Worm (Caenorhabditis elegans) whole organism, early embryonic: ENCODE data around the gene F53F4.12.

ENCODE experiments used
- B0310.2 ChIP-seq: sonication (generic microtip); optimal IDR thresholded peaks from 2 replicates; lab custom pipeline; 2016; ENCODE audit warnings: mild to moderate bottlenecking, missing genetic modification characterization, missing compliant biosample characterization
- F13C5.2 ChIP-seq: sonication (generic microtip); optimal IDR thresholded peaks from 2 replicates; lab custom pipeline; 2017; ENCODE audit warnings: mild to moderate bottlenecking, missing genetic modification characterization, inconsistent platforms, missing compliant biosample characterization
- aly-1 ChIP-seq: sonication (generic microtip); optimal IDR thresholded peaks from 2 replicates; lab custom pipeline; 2016; ENCODE audit warnings: missing genetic modification characterization, missing compliant biosample characterization
- ama-1 ChIP-seq: fragments of 150-350 bp; optimal IDR thresholded peaks from 2 replicates; lab custom pipeline; 2014
- ceh-13 ChIP-seq: fragments of 200-800 bp; sonication (Bioruptor generic); optimal IDR thresholded peaks from 2 replicates; lab custom pipeline; 2018; ENCODE audit warnings: mild to moderate bottlenecking, missing genetic modification characterization, missing compliant biosample characterization
- ceh-36 ChIP-seq: sonication (generic microtip); optimal IDR thresholded peaks from 2 replicates; lab custom pipeline; 2016; ENCODE audit warnings: missing genetic modification characterization, inconsistent platforms, missing compliant biosample characterization
- ets-7 ChIP-seq: sonication (generic microtip); optimal IDR thresholded peaks from 2 replicates; lab custom pipeline; 2016; ENCODE audit warnings: missing genotype, missing genetic modification characterization, missing compliant biosample characterization
- flt-1 ChIP-seq: fragments of 200-800 bp; sonication (Bioruptor generic); IDR thresholded peaks from 2 replicates; pipeline ENCODE4 v1.3.6; 2022; ENCODE audit warnings: missing genetic modification characterization, missing compliant biosample characterization
- hmbx-1 ChIP-seq: sonication (generic microtip); optimal IDR thresholded peaks from 2 replicates; lab custom pipeline; 2016; ENCODE audit warnings: mild to moderate bottlenecking, missing genetic modification characterization, missing compliant biosample characterization
- hmg-4 ChIP-seq: fragments of 200-800 bp; sonication (Bioruptor generic); optimal IDR thresholded peaks from 2 replicates; lab custom pipeline; 2018; ENCODE audit warnings: mild to moderate bottlenecking, missing genetic modification characterization, missing compliant biosample characterization
- hnd-1 ChIP-seq: sonication (generic microtip); optimal IDR thresholded peaks from 2 replicates; lab custom pipeline; 2016; ENCODE audit warnings: missing genetic modification characterization, missing compliant biosample characterization
- pes-1 ChIP-seq: fragments of 200-800 bp; sonication (Bioruptor generic); IDR thresholded peaks from 2 replicates; pipeline ENCODE4 v1.3.6; 2022; ENCODE audit warnings: missing genetic modification reagents, missing genetic modification characterization, missing compliant biosample characterization
- scrt-1 ChIP-seq: fragments of 200-800 bp; sonication (Bioruptor generic); IDR thresholded peaks from 2 replicates; pipeline ENCODE4 v1.3.6; 2022; ENCODE audit warnings: missing genetic modification characterization, missing compliant biosample characterization
- sea-1 ChIP-seq: fragments of 200-800 bp; sonication (Bioruptor generic); conservative IDR thresholded peaks from 2 replicates; pipeline ENCODE4 v1.3.6; 2022; ENCODE audit warnings: missing genetic modification characterization, missing compliant biosample characterization
- tbx-11 ChIP-seq: fragments of 200-800 bp; sonication (Bioruptor generic); IDR thresholded peaks from 2 replicates; pipeline ENCODE4 v1.3.6; 2022; ENCODE audit warnings: missing genetic modification characterization, missing compliant biosample characterization
- tbx-37 ChIP-seq: fragments of 200-800 bp; sonication (Bioruptor generic); conservative IDR thresholded peaks from 2 replicates; pipeline ENCODE4 v1.3.6; 2022; ENCODE audit warnings: missing genetic modification reagents, missing genetic modification characterization, missing compliant biosample characterization
- tra-4 ChIP-seq: sonication (generic microtip); optimal IDR thresholded peaks from 2 replicates; lab custom pipeline; 2017; ENCODE audit warnings: missing genetic modification characterization, missing compliant biosample characterization

F53F4.12 gene

DNA sequence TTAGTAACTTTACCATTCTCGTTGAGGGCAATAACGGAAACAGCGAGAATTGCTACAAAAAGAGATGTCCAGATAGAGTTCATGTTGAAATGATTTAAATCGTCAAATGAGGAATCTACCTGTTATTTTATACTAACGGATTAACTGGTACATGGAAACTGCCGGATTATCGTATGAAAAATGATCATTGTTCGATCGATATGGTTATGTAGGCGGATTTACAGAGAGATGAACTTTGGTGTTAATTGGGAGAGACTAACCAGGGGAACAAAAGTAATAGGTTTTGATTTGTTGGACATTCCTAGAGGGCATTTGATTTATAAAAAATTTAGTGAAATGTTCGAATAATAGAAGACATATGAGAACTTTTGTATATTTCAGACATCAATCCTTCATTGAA is 14.1 kb upstream of the F53F4.12 start, which contains the start of gene spig-9:
Gene spig-9, minus strand, starts transcription at position 101 of the 400 bp plus-strand sequence.
- TF ChIP-seq ama-1 (lab: Kevin White, UChicago) (no peak), B0310.2 (tag; lab: Kevin White, UChicago) (no peak), tbx-11 (GFP tag; lab: Robert Waterston, UW) (no peak), hmg-4 (GFP tag; lab: Kevin White, UChicago) (no peak)

DNA sequence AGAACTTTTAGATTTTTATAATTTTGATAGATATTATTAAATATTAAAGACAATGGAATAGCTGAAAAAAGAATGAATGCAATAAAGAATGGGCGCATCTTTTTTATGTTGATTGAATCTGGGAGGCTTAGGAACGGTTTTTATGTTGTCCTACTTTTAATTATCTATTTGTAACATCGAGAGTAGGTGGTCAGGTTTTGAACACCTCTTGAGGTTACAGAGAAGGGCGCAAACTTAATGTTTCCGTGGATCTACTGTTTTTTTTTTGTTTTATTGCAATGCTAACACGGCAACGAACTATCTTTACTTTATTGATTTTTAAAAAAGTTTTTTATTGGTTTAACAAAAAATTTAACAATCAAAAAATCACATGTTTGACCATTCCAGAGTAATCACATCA is 12.0 kb upstream of the F53F4.12 start, which contains the start of gene F53F4.7:
Gene F53F4.7, minus strand, starts transcription at position 101 of the 400 bp plus-strand sequence.
- TF ChIP-seq flt-1 (GFP tag; lab: Robert Waterston, UW), result no peak
- no peak for TF ChIP-seq tbx-11 (GFP tag; lab: Robert Waterston, UW)
- no peak for TF ChIP-seq ceh-36 (tag; lab: Kevin White, UChicago)
- TF ChIP-seq F13C5.2 (tag; lab: Kevin White, UChicago), result no peak
- no peak for TF ChIP-seq ama-1 (lab: Kevin White, UChicago)
- no peak for TF ChIP-seq ets-7 (tag; lab: Kevin White, UChicago)
- TF ChIP-seq B0310.2 (tag; lab: Kevin White, UChicago), result no peak
- TF ChIP-seq scrt-1, result no peak
- no peak for TF ChIP-seq hmg-4 (GFP tag; lab: Kevin White, UChicago)
- no peak for TF ChIP-seq hnd-1
- TF ChIP-seq tbx-37 (GFP tag; lab: Robert Waterston, UW), result no peak
- no peak for TF ChIP-seq aly-1 (tag; lab: Kevin White, UChicago)
- TF ChIP-seq hmbx-1 (tag; lab: Kevin White, UChicago), result no peak
- TF ChIP-seq sea-1, result no peak
- no peak for TF ChIP-seq ceh-13 (GFP tag; lab: Kevin White, UChicago)
- TF ChIP-seq pes-1 (GFP tag; lab: Robert Waterston, UW), result no peak
- no peak for TF ChIP-seq tra-4 (tag; lab: Kevin White, UChicago)

DNA sequence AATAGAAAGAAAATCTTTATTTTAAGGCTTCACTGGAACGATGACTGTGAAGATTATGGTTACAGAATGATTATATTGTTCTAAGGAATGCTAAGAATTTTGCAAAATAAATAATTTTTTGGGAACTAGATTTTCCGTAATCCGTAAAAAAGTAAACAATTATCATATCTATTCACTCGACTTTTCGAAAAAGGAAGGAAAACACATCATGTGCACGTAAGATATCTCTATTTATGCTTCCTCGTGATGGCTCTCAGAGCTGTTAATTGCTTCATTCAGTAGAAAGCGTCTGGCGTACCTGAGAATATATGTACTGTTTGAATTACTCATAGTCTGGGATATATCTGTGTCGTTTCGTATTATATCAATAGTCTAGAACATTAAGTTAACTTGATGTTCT is 6.1 kb upstream of the F53F4.12 start, which contains the start of gene srd-11:
Gene srd-11, minus strand, starts transcription at position 101 of the 400 bp plus-strand sequence.
- TF ChIP-seq ama-1 (lab: Kevin White, UChicago) (no peak), flt-1 (GFP tag; lab: Robert Waterston, UW) (no peak), B0310.2 (tag; lab: Kevin White, UChicago) (no peak), ceh-36 (tag; lab: Kevin White, UChicago) (no peak), hmg-4 (GFP tag; lab: Kevin White, UChicago) (no peak), scrt-1 (no peak), hmbx-1 (tag; lab: Kevin White, UChicago) (no peak), sea-1 (no peak), ceh-13 (GFP tag; lab: Kevin White, UChicago) (no peak), tbx-37 (GFP tag; lab: Robert Waterston, UW) (no peak), F13C5.2 (tag; lab: Kevin White, UChicago) (no peak), pes-1 (GFP tag; lab: Robert Waterston, UW) (no peak), aly-1 (tag; lab: Kevin White, UChicago) (no peak), hnd-1 (no peak), tra-4 (tag; lab: Kevin White, UChicago) (no peak)

DNA sequence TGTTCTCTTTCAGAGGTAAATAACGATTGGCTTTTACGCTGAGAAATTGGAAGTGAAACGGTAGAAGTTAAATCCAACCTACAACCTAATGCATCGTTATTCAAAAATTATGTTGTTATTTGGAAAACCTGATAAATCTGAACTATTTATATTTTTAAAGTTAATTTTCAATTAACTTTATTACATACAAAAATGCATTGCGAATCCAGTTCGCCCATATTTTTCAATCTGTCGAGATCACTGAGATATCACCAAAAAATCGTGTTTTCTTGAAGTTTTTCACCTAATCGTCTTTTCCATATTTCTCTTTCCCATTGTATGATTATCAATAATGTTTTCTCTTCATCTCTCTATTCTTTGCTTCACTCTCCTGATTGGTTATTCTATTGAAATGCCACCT is 5.2 kb upstream of the F53F4.12 start, which contains the start of gene F53F4.15:
Gene F53F4.15, plus strand, starts transcription at position 301 of the 400 bp plus-strand sequence.
- TF ChIP-seq tbx-11 (GFP tag; lab: Robert Waterston, UW), result no peak

DNA sequence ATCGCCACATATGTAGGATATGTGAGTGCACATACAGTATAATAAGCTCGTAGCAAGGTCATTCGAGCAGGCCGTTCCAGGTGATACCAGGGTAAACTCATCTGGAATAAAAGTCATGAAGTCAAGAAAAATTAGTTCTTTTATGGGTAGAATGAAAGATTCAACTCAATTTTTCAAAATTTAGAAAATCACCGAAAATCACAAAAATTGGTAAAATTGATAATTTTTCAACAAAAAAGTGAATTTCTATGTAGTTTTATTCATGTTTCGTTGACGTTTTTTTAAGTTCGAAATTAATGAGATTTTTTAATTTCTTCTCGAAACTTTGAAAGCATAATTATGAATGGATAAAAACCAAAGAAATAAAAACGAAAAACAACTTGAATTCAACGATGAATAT is 4.1 kb upstream of the F53F4.12 start, which contains the start of gene F53F4.16:
Gene F53F4.16, minus strand, starts transcription at position 101 of the 400 bp plus-strand sequence.
- TF ChIP-seq tbx-11 (GFP tag; lab: Robert Waterston, UW) (no peak), F13C5.2 (tag; lab: Kevin White, UChicago) (no peak), flt-1 (GFP tag; lab: Robert Waterston, UW) (no peak), ceh-13 (GFP tag; lab: Kevin White, UChicago) (no peak), ama-1 (lab: Kevin White, UChicago) (no peak), ets-7 (tag; lab: Kevin White, UChicago) (no peak), hmg-4 (GFP tag; lab: Kevin White, UChicago) (no peak), hmbx-1 (tag; lab: Kevin White, UChicago) (no peak), pes-1 (GFP tag; lab: Robert Waterston, UW) (no peak), aly-1 (tag; lab: Kevin White, UChicago) (no peak), ceh-36 (tag; lab: Kevin White, UChicago) (no peak), sea-1 (no peak), scrt-1 (no peak), tbx-37 (GFP tag; lab: Robert Waterston, UW) (no peak), tra-4 (tag; lab: Kevin White, UChicago) (no peak)

DNA sequence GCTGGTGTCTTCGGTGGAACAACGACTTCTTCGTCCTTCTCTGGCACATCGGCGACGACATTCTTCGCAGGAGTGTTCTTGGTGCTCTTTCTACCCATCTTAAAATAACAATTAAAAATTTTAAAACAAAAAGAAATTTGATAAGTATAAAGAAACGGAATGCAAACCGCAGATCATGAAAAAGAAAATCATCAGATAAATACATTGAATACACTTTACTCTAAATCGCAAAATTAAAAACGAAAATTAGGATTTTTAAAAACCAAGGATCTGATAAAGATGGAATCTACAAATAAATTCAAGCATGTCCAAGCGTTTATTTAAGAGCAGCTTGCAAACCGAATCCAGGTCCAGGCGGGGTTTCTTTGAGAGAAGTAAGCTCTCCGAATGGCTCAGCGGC is 1.4 kb upstream of the F53F4.12 start, which contains the start of gene F53F4.11:
Gene F53F4.11, minus strand, starts transcription at position 101 of the 400 bp plus-strand sequence.
- TF ChIP-seq tbx-11 (GFP tag; lab: Robert Waterston, UW) (no peak), hmbx-1 (tag; lab: Kevin White, UChicago) (no peak), tra-4 (tag; lab: Kevin White, UChicago) (no peak), hmg-4 (GFP tag; lab: Kevin White, UChicago) (no peak), aly-1 (tag; lab: Kevin White, UChicago) (no peak), ceh-13 (GFP tag; lab: Kevin White, UChicago) (no peak), B0310.2 (tag; lab: Kevin White, UChicago) (no peak), tbx-37 (GFP tag; lab: Robert Waterston, UW) (no peak), scrt-1 (no peak), hnd-1 (no peak)

DNA sequence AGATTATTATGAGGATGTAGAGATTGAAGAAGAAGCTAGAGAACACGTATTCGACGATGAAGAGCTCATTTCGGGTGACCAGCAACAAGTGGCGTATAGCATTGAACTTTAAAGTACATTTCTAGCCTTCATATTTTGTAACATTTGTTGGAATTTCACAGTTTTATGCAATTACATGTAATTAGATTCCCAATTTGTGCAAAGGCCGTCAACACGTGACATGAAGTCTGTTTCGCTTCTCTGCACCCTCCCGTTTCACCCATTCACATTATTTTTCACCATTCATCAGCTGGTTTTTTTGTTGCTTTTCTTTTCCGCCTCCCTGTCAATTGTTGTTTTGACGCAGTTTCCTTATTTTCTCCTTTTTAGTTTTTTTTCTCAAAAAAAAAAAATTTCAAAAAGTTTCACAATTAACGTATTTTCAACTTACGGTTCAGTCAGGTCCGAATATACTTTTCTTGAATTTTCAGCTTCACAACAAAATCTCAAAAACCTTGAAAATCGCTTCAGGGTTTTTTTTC is 1.3 kb downstream of the F53F4.12 start, which contains the start of gene sde-2:
Gene sde-2, plus strand, starts transcription at position 471 of the 521 bp plus-strand sequence.
- TF ChIP-seq tbx-37 (GFP tag; lab: Robert Waterston, UW) (no peak), hnd-1 (no peak), tra-4 (tag; lab: Kevin White, UChicago) (no peak), aly-1 (tag; lab: Kevin White, UChicago) (no peak), B0310.2 (tag; lab: Kevin White, UChicago) (no peak), pes-1 (GFP tag; lab: Robert Waterston, UW) (no peak)
